Worm (Caenorhabditis elegans) whole organism, L2 larva: ENCODE measurements around the gene C06A1.6.

Experiments used
- ama-1 ChIP-seq: fragments of 150-350 bp; optimal IDR thresholded peaks from 2 replicates; lab custom pipeline; 2018; ENCODE audit warnings: inconsistent platforms
- egl-27 ChIP-seq: sonication (generic microtip); optimal IDR thresholded peaks from 3 replicates; lab custom pipeline; 2017; ENCODE audit warnings: missing biosample characterization, missing genetic modification reagents, missing genetic modification characterization
- lin-11 ChIP-seq: fragments of 150-350 bp; sonication (generic microtip); optimal IDR thresholded peaks from 2 replicates; lab custom pipeline; 2014; ENCODE audit warnings: missing biosample characterization, missing genetic modification characterization, inconsistent platforms, mixed read lengths
- nhr-11 ChIP-seq: fragments of 150-350 bp; optimal IDR thresholded peaks from 2 replicates; lab custom pipeline; 2014; ENCODE audit warnings: missing biosample characterization, missing genetic modification characterization
- skn-1 ChIP-seq: sonication (generic microtip); optimal IDR thresholded peaks from 2 replicates; lab custom pipeline; 2017; ENCODE audit warnings: missing biosample characterization, missing genetic modification characterization
- snpc-4 ChIP-seq: fragments of 150-350 bp; optimal IDR thresholded peaks from 2 replicates; lab custom pipeline; 2014; ENCODE audit warnings: missing biosample characterization, missing genetic modification characterization

- no peak for TF ChIP-seq snpc-4 (tag; lab: Kevin White, UChicago)
- TF ChIP-seq nhr-11 (tag; lab: Kevin White, UChicago) = no peak
- no peak for TF ChIP-seq skn-1 (tag; lab: Kevin White, UChicago)
- peak; percentile 86 for TF ChIP-seq ama-1 (lab: Kevin White, UChicago)
- no peak for TF ChIP-seq egl-27 (tag; lab: Kevin White, UChicago)
- TF ChIP-seq lin-11 (tag; lab: Kevin White, UChicago) = peak; percentile 23
Observed at ce11 chrII:10547803-10548693, 16.4 kb downstream of the C06A1.6 start.
